Worm (Caenorhabditis elegans) whole organism, mixed stage, embryonic: ENCODE data around the gene T10F2.5.

ENCODE experiments used
- ceh-39 ChIP-seq: fragments of 150-350 bp; optimal IDR thresholded peaks from 2 replicates; lab custom pipeline; 2014; ENCODE audit warnings: missing biosample characterization, missing genetic modification characterization
- lin-13 ChIP-seq: fragments of 150-350 bp; optimal IDR thresholded peaks from 2 replicates; lab custom pipeline; 2014; ENCODE audit warnings: missing biosample characterization, missing genetic modification characterization
- nhr-237 ChIP-seq: fragments of 150-350 bp; optimal IDR thresholded peaks from 2 replicates; lab custom pipeline; 2014; ENCODE audit warnings: missing biosample characterization, missing genetic modification characterization
- nhr-28 ChIP-seq: fragments of 150-350 bp; optimal IDR thresholded peaks from 2 replicates; lab custom pipeline; 2014; ENCODE audit warnings: missing biosample characterization, missing genetic modification characterization
- nhr-76 ChIP-seq: sonication (generic microtip); optimal IDR thresholded peaks from 2 replicates; lab custom pipeline; 2017; ENCODE audit warnings: missing biosample characterization, missing genetic modification characterization
- unc-39 ChIP-seq: fragments of 150-350 bp; optimal IDR thresholded peaks from 2 replicates; lab custom pipeline; 2014; ENCODE audit warnings: missing biosample characterization, missing genetic modification characterization
- ztf-11 ChIP-seq: fragments of 150-350 bp; optimal IDR thresholded peaks from 2 replicates; lab custom pipeline; 2014; ENCODE audit warnings: missing biosample characterization, missing genetic modification characterization

DNA sequence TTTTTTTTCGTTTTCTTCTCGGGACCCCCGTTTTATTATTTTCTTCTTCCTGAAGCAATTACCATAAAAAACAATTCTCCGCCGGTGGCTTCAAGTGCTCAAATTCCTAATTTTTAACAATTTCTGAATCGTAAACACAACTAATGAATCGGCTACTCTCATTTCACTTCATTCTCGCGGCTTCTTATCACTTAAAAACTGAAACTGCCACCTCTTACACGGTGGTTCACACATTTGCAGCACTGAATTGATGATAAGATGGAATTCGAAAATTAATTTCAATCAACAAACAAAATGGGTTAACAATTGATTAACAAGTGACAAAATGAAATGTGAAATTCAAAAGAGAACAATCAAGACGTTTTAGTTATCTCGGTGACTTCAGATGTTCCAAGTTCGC, 22.3 kb downstream of the T10F2.5 start:
- TF ChIP-seq ceh-39: no peak
- no peak for TF ChIP-seq nhr-28 (tag; lab: Kevin White, UChicago)
- TF ChIP-seq lin-13 (tag; lab: Kevin White, UChicago): no peak
- TF ChIP-seq ztf-11 (tag; lab: Kevin White, UChicago): no peak
- TF ChIP-seq nhr-76: no peak
- TF ChIP-seq unc-39: no peak
- TF ChIP-seq nhr-237 (tag; lab: Kevin White, UChicago): no peak
